Fruit fly (Drosophila melanogaster): ENCODE results near the gene Men-b.

DNA sequence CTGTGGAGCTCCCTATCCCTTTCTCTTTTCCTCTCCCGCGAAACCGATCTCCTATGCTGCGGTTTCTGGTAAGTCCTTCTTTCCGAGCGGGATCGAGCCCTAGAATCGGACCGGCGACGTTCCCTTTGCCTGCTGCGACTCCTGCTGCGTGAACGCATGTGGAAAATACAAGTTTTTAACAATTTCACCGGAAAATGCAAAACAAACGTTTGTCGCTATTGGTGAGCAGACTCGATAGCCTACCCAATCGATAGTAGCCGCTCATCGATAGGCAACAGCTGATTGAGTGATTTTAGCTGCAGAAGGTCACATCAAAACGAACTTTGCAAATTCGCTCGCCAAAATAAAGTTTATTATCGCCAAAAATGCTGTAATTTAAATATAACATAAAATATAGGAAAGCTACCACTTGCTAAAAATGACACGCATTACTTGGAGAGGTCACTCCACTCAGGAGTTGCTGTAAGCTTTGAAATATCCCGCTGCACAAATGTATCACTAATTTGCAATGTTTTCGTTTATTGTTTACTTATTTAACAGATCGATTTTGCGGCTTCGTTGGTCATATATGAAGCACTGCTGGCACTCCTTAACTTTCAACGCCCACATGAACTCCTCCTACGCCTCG, 34.9 kb upstream of the Men-b start, which contains the start of the genes CG6066 and CG5880:
- TF ChIP-seq Sin3A (optimal IDR thresholded peaks at IDR 0.05): no peak
- TF ChIP-seq psq (optimal IDR thresholded peaks at IDR 0.05): no peak

Measured in Kc167 (cell line).